Worm (Caenorhabditis elegans) whole organism, early embryonic: Measurements from ENCODE around the gene ocr-2.

Source experiments
- B0310.2 ChIP-seq: sonication (generic microtip); optimal IDR thresholded peaks from 2 replicates; lab custom pipeline; 2016; ENCODE audit warnings: mild to moderate bottlenecking, missing genetic modification characterization, missing compliant biosample characterization
- F13C5.2 ChIP-seq: sonication (generic microtip); optimal IDR thresholded peaks from 2 replicates; lab custom pipeline; 2017; ENCODE audit warnings: mild to moderate bottlenecking, missing genetic modification characterization, inconsistent platforms, missing compliant biosample characterization
- aly-1 ChIP-seq: sonication (generic microtip); optimal IDR thresholded peaks from 2 replicates; lab custom pipeline; 2016; ENCODE audit warnings: missing genetic modification characterization, missing compliant biosample characterization
- ama-1 ChIP-seq: fragments of 150-350 bp; optimal IDR thresholded peaks from 2 replicates; lab custom pipeline; 2014
- ceh-13 ChIP-seq: fragments of 200-800 bp; sonication (Bioruptor generic); optimal IDR thresholded peaks from 2 replicates; lab custom pipeline; 2018; ENCODE audit warnings: mild to moderate bottlenecking, missing genetic modification characterization, missing compliant biosample characterization
- ceh-36 ChIP-seq: sonication (generic microtip); optimal IDR thresholded peaks from 2 replicates; lab custom pipeline; 2016; ENCODE audit warnings: missing genetic modification characterization, inconsistent platforms, missing compliant biosample characterization
- ets-7 ChIP-seq: sonication (generic microtip); optimal IDR thresholded peaks from 2 replicates; lab custom pipeline; 2016; ENCODE audit warnings: missing genotype, missing genetic modification characterization, missing compliant biosample characterization
- flt-1 ChIP-seq: fragments of 200-800 bp; sonication (Bioruptor generic); IDR thresholded peaks from 2 replicates; pipeline ENCODE4 v1.3.6; 2022; ENCODE audit warnings: missing genetic modification characterization, missing compliant biosample characterization
- hmbx-1 ChIP-seq: sonication (generic microtip); optimal IDR thresholded peaks from 2 replicates; lab custom pipeline; 2016; ENCODE audit warnings: mild to moderate bottlenecking, missing genetic modification characterization, missing compliant biosample characterization
- hmg-4 ChIP-seq: fragments of 200-800 bp; sonication (Bioruptor generic); optimal IDR thresholded peaks from 2 replicates; lab custom pipeline; 2018; ENCODE audit warnings: mild to moderate bottlenecking, missing genetic modification characterization, missing compliant biosample characterization
- hnd-1 ChIP-seq: sonication (generic microtip); optimal IDR thresholded peaks from 2 replicates; lab custom pipeline; 2016; ENCODE audit warnings: missing genetic modification characterization, missing compliant biosample characterization
- pes-1 ChIP-seq: fragments of 200-800 bp; sonication (Bioruptor generic); IDR thresholded peaks from 2 replicates; pipeline ENCODE4 v1.3.6; 2022; ENCODE audit warnings: missing genetic modification reagents, missing genetic modification characterization, missing compliant biosample characterization
- scrt-1 ChIP-seq: fragments of 200-800 bp; sonication (Bioruptor generic); IDR thresholded peaks from 2 replicates; pipeline ENCODE4 v1.3.6; 2022; ENCODE audit warnings: missing genetic modification characterization, missing compliant biosample characterization
- sea-1 ChIP-seq: fragments of 200-800 bp; sonication (Bioruptor generic); conservative IDR thresholded peaks from 2 replicates; pipeline ENCODE4 v1.3.6; 2022; ENCODE audit warnings: missing genetic modification characterization, missing compliant biosample characterization
- tbx-11 ChIP-seq: fragments of 200-800 bp; sonication (Bioruptor generic); IDR thresholded peaks from 2 replicates; pipeline ENCODE4 v1.3.6; 2022; ENCODE audit warnings: missing genetic modification characterization, missing compliant biosample characterization
- tbx-37 ChIP-seq: fragments of 200-800 bp; sonication (Bioruptor generic); conservative IDR thresholded peaks from 2 replicates; pipeline ENCODE4 v1.3.6; 2022; ENCODE audit warnings: missing genetic modification reagents, missing genetic modification characterization, missing compliant biosample characterization
- tra-4 ChIP-seq: sonication (generic microtip); optimal IDR thresholded peaks from 2 replicates; lab custom pipeline; 2017; ENCODE audit warnings: missing genetic modification characterization, missing compliant biosample characterization

The ocr-2 gene

DNA sequence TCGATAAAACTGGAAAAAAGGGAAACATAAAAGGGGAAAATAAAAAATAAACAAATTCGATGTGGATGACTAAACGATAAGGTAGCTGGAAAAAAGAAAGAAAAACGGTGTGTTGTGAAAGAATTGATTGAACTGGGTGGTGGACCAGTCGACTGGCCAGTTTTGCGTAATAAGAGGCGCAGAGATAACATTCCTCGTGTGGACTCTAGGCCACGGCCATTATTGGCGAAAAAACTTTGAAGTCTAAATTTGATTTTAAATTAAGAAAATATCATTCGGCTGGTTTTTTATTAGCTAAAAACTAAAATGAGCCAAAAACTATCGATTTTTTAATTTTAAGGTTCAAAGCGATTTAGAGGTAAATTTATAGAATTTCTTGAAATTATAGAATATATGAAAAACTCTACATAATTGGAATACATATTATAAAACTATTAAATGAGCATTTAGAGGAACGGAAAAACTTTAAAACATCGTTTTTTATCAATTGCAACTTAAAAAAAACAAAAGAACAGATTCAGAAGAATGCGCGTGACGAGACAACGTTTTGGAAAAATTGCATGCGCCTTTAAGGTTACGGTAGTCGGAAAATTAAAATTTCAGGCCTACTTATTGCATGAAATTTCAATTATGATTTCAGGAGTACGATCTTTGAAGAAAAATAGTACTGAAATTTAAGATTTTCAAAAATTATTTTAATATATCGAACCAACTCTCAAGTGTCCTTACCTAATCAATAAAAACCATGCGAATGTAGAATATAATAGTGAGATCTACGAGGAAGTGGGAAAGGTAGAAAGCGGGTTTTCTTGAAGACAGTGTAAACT, 14.4 kb downstream of the ocr-2 start, which contains the start of gene hgrs-1:
hgrs-1 (minus strand) TSS at position 777 of the 827 bp plus-strand sequence.
- TF ChIP-seq ceh-36 (tag; lab: Kevin White, UChicago) = no peak
- TF ChIP-seq aly-1 (tag; lab: Kevin White, UChicago) = no peak
- no peak for TF ChIP-seq B0310.2 (tag; lab: Kevin White, UChicago)
- no peak for TF ChIP-seq scrt-1
- no peak for TF ChIP-seq tbx-37
- no peak for TF ChIP-seq tra-4
- no peak for TF ChIP-seq flt-1 (GFP tag; lab: Robert Waterston, UW)
- no peak for TF ChIP-seq ets-7 (tag; lab: Kevin White, UChicago)
- TF ChIP-seq hmbx-1 (tag; lab: Kevin White, UChicago) = no peak
- no peak for TF ChIP-seq sea-1
- TF ChIP-seq hnd-1 (tag; lab: Kevin White, UChicago) = no peak
- TF ChIP-seq ama-1 (lab: Kevin White, UChicago) = no peak
- TF ChIP-seq hmg-4 (GFP tag; lab: Kevin White, UChicago) = no peak
- TF ChIP-seq ceh-13 (GFP tag; lab: Kevin White, UChicago) = no peak
- TF ChIP-seq F13C5.2 (tag; lab: Kevin White, UChicago) = no peak
- TF ChIP-seq tbx-11 (GFP tag; lab: Robert Waterston, UW) = no peak
- TF ChIP-seq pes-1 (GFP tag; lab: Robert Waterston, UW) = no peak

DNA sequence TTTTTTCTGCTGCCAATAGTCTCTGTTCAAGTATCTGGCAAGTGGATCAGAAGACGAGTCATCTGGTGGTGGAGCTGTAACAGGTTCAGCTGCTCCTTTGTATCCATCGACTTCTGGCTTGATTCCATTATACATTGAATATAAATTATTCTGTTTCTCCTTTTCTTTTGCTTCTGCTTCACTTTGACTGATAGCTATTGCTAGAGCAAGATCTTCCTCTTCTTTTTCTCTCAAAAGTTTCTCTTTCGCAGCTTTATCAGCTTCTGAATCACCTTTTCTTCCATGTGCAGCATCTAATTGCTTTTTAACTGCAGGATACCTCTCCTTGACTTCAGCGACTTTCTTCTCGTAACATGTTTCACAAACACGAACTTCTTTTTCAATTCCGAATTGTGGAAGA, 16.3 kb downstream of the ocr-2 start:
- TF ChIP-seq hmg-4 (GFP tag; lab: Kevin White, UChicago) (no peak), F13C5.2 (tag; lab: Kevin White, UChicago) (no peak), ceh-13 (GFP tag; lab: Kevin White, UChicago) (no peak), scrt-1 (no peak), tbx-11 (GFP tag; lab: Robert Waterston, UW) (no peak), aly-1 (tag; lab: Kevin White, UChicago) (no peak), flt-1 (GFP tag; lab: Robert Waterston, UW) (no peak), ama-1 (lab: Kevin White, UChicago) (no peak), ceh-36 (tag; lab: Kevin White, UChicago) (no peak), hmbx-1 (tag; lab: Kevin White, UChicago) (no peak), tra-4 (no peak), sea-1 (no peak), hnd-1 (tag; lab: Kevin White, UChicago) (no peak), tbx-37 (no peak), ets-7 (tag; lab: Kevin White, UChicago) (no peak)

DNA sequence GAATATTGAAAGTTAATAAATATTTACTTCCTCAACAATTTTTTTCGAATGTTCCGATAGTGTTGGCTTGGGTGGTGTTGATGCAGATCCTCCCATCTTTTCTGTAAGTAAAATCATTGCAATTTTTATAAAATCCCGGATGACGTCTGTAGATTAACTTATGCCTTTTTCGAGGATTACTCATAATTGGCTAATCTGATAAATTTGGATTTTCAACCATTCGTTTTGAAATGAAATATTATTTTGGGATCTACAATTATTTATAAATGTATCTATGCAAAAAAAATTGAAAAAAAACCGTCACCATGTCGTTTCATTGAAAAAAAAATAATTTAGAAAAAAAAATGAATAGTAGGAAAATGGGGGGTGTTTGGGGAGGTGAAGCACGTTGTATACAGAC, 18.8 kb downstream of the ocr-2 start, which contains the start of gene glrx-22:
glrx-22 (minus strand) TSS at position 101 of the 400 bp plus-strand sequence.
- no peak for TF ChIP-seq hnd-1 (tag; lab: Kevin White, UChicago)

DNA sequence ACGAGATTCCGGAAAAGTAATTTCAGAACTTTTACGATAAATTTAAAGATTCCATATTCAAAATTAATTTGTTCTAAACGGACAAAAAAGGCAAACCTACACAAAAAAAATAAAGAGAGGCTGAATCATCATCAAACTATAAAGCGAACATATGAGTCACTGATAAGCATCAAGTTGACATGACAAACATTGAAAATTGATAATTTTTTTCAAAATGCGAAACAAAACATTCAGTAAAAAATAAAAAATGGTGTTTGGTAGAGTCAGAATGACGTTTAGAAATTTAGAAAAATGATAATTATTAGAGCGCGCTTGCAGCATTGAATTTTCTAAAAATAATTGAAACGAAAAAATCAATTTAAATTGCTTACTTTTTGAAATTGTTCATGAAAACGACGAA, 20.1 kb downstream of the ocr-2 start:
- no peak for TF ChIP-seq scrt-1
- TF ChIP-seq pes-1 (GFP tag; lab: Robert Waterston, UW) = no peak
- no peak for TF ChIP-seq tbx-11 (GFP tag; lab: Robert Waterston, UW)
- no peak for TF ChIP-seq aly-1 (tag; lab: Kevin White, UChicago)
- TF ChIP-seq hmg-4 (GFP tag; lab: Kevin White, UChicago) = no peak
- TF ChIP-seq ama-1 (lab: Kevin White, UChicago) = no peak
- TF ChIP-seq sea-1 = no peak
- no peak for TF ChIP-seq hnd-1 (tag; lab: Kevin White, UChicago)
- TF ChIP-seq flt-1 (GFP tag; lab: Robert Waterston, UW) = no peak
- no peak for TF ChIP-seq tra-4
- TF ChIP-seq tbx-37 = no peak
- no peak for TF ChIP-seq B0310.2 (tag; lab: Kevin White, UChicago)
- no peak for TF ChIP-seq ceh-36 (tag; lab: Kevin White, UChicago)
- no peak for TF ChIP-seq F13C5.2 (tag; lab: Kevin White, UChicago)
- no peak for TF ChIP-seq ceh-13 (GFP tag; lab: Kevin White, UChicago)
- no peak for TF ChIP-seq hmbx-1 (tag; lab: Kevin White, UChicago)
- no peak for TF ChIP-seq ets-7 (tag; lab: Kevin White, UChicago)

DNA sequence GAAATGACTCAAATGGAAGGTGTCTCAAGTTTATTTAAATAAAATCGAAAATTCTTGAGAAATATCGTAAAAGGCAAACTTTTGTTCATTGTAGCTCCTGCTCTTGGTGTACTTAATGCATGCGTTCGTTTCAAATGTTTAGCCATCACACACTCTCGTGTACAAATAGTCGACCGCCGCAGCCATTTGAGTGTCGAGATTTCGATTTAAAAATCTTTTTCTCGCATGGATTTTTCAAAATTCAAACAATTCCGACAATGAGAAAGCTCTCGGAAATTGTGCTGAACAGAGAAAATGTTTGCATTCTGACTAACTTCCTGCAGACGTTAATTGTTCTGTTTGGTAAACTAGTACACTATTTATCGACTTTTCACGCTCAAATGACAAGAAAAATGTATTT, 20.6 kb downstream of the ocr-2 start:
- TF ChIP-seq scrt-1 (no peak), ama-1 (lab: Kevin White, UChicago) (no peak), tbx-37 (no peak), ceh-13 (GFP tag; lab: Kevin White, UChicago) (no peak), flt-1 (GFP tag; lab: Robert Waterston, UW) (no peak), F13C5.2 (tag; lab: Kevin White, UChicago) (no peak), tbx-11 (GFP tag; lab: Robert Waterston, UW) (no peak), sea-1 (no peak), hnd-1 (tag; lab: Kevin White, UChicago) (no peak), aly-1 (tag; lab: Kevin White, UChicago) (no peak), pes-1 (GFP tag; lab: Robert Waterston, UW) (no peak), B0310.2 (tag; lab: Kevin White, UChicago) (no peak), ceh-36 (tag; lab: Kevin White, UChicago) (no peak), hmbx-1 (tag; lab: Kevin White, UChicago) (no peak), tra-4 (no peak), ets-7 (tag; lab: Kevin White, UChicago) (no peak), hmg-4 (GFP tag; lab: Kevin White, UChicago) (no peak)

DNA sequence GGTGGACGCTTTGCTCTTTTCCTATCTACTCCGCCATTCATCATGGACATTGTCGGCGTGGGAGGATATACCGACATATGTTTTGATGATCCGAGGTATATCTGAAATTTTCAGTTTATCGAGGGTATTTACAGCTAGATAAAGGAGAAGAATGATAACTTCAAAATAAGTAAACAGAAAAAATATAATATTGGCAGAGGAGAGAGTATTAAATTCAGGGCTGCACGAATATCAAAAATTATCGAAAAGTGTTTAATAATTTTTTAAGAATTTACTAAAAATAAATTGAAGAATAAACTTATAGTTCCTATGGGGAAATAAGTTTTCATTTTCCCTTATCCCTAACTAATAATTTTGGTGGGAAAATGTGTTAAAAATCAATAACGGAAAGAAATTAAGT, 21.0 kb downstream of the ocr-2 start, which contains the start of gene wsp-1:
wsp-1 (minus strand) TSS at position 101 of the 400 bp plus-strand sequence.
- no peak for TF ChIP-seq hnd-1 (tag; lab: Kevin White, UChicago)
- TF ChIP-seq hmg-4 (GFP tag; lab: Kevin White, UChicago) = no peak
- TF ChIP-seq ceh-13 (GFP tag; lab: Kevin White, UChicago) = no peak
- TF ChIP-seq tra-4 = no peak
- TF ChIP-seq B0310.2 (tag; lab: Kevin White, UChicago) = no peak
- no peak for TF ChIP-seq ama-1 (lab: Kevin White, UChicago)
- TF ChIP-seq F13C5.2 (tag; lab: Kevin White, UChicago) = no peak
- no peak for TF ChIP-seq flt-1 (GFP tag; lab: Robert Waterston, UW)
- no peak for TF ChIP-seq tbx-11 (GFP tag; lab: Robert Waterston, UW)
- TF ChIP-seq ceh-36 (tag; lab: Kevin White, UChicago) = no peak
- TF ChIP-seq scrt-1 = no peak
- no peak for TF ChIP-seq tbx-37
- no peak for TF ChIP-seq aly-1 (tag; lab: Kevin White, UChicago)
- no peak for TF ChIP-seq pes-1 (GFP tag; lab: Robert Waterston, UW)
- no peak for TF ChIP-seq sea-1
- no peak for TF ChIP-seq ets-7 (tag; lab: Kevin White, UChicago)
- no peak for TF ChIP-seq hmbx-1 (tag; lab: Kevin White, UChicago)
